Worm (Caenorhabditis elegans) whole organism, young adult: ENCODE data around the gene npp-18.

Experiments
- B0019.2 ChIP-seq: fragments of 200-800 bp; sonication (Bioruptor generic); conservative IDR thresholded peaks from 2 replicates; pipeline ENCODE4 v1.3.6; 2022; ENCODE audit warnings: missing genetic modification reagents, missing genetic modification characterization, missing compliant biosample characterization
- B0035.1 ChIP-seq: sonication (generic microtip); optimal IDR thresholded peaks from 2 replicates; lab custom pipeline; 2016; ENCODE audit warnings: missing genetic modification characterization, mild to moderate bottlenecking, missing compliant biosample characterization, missing genotype, missing genetic modification reagents
- C06A6.2 ChIP-seq: fragments of 200-800 bp; sonication (Bioruptor generic); conservative IDR thresholded peaks from 2 replicates; pipeline ENCODE4 v1.3.6; 2022; ENCODE audit warnings: missing genetic modification characterization, missing compliant biosample characterization
- D2030.7 ChIP-seq: fragments of 200-800 bp; sonication (Bioruptor generic); IDR thresholded peaks from 2 replicates; pipeline ENCODE4 v1.3.6; 2022; ENCODE audit warnings: missing genetic modification reagents, missing genetic modification characterization, missing compliant biosample characterization
- F10E7.11 ChIP-seq: sonication (generic microtip); optimal IDR thresholded peaks from 2 replicates; lab custom pipeline; 2017; ENCODE audit warnings: mild to moderate bottlenecking, missing genetic modification characterization, moderate library complexity, missing compliant biosample characterization
- F33H1.4 ChIP-seq: fragments of 200-800 bp; sonication (Bioruptor generic); IDR thresholded peaks from 2 replicates; pipeline ENCODE4 v1.3.6; 2022; ENCODE audit warnings: missing genetic modification reagents, missing genetic modification characterization, missing compliant biosample characterization
- F39B2.1 ChIP-seq: fragments of 200-800 bp; sonication (Bioruptor generic); IDR thresholded peaks from 2 replicates; pipeline ENCODE4 v1.3.6; 2022; ENCODE audit warnings: missing genetic modification reagents, missing genetic modification characterization, missing compliant biosample characterization
- F49E8.2 ChIP-seq: sonication (generic microtip); optimal IDR thresholded peaks from 3 replicates; lab custom pipeline; 2017; ENCODE audit warnings: missing genetic modification characterization, mild to moderate bottlenecking, missing compliant biosample characterization, antibody characterized with exemption, moderate library complexity; ENCODE audit not compliant: insufficient read depth
- F57A8.1 ChIP-seq: fragments of 200-800 bp; sonication (Bioruptor generic); optimal IDR thresholded peaks from 2 replicates; lab custom pipeline; 2018; ENCODE audit warnings: mild to moderate bottlenecking, missing genetic modification characterization, moderate library complexity, missing compliant biosample characterization
- K11D2.4 ChIP-seq: fragments of 200-800 bp; sonication (Bioruptor generic); IDR thresholded peaks from 2 replicates; pipeline ENCODE4 v1.3.6; 2022; ENCODE audit warnings: missing genetic modification reagents, missing genetic modification characterization, missing compliant biosample characterization
- T26A5.8 ChIP-seq: sonication (generic microtip); optimal IDR thresholded peaks from 2 replicates; lab custom pipeline; 2016; ENCODE audit warnings: missing genetic modification characterization, missing compliant biosample characterization
- Y53F4B.3 ChIP-seq: fragments of 200-800 bp; sonication (Bioruptor generic); IDR thresholded peaks from 2 replicates; pipeline ENCODE4 v1.3.6; 2022; ENCODE audit warnings: missing genetic modification reagents, missing genetic modification characterization, missing compliant biosample characterization
- Y53G8AR.9 ChIP-seq: fragments of 200-800 bp; sonication (Bioruptor generic); conservative IDR thresholded peaks from 2 replicates; pipeline ENCODE4 v1.3.6; 2022; ENCODE audit warnings: missing genetic modification reagents, missing genetic modification characterization, missing compliant biosample characterization
- Y67H2A.10 ChIP-seq: fragments of 200-800 bp; sonication (Bioruptor generic); conservative IDR thresholded peaks from 2 replicates; pipeline ENCODE4 v1.3.6; 2022; ENCODE audit warnings: missing genetic modification reagents, missing genetic modification characterization, missing compliant biosample characterization
- Y79H2A.3 ChIP-seq: fragments of 200-800 bp; sonication (Bioruptor generic); conservative IDR thresholded peaks from 2 replicates; pipeline ENCODE4 v1.3.6; 2022; ENCODE audit warnings: missing genetic modification reagents, missing genetic modification characterization, missing compliant biosample characterization
- Y95B8A.8 ChIP-seq: fragments of 200-800 bp; sonication (Bioruptor generic); IDR thresholded peaks from 2 replicates; pipeline ENCODE4 v1.3.6; 2022; ENCODE audit warnings: missing genetic modification reagents, missing genetic modification characterization, missing compliant biosample characterization
- akir-1 ChIP-seq: fragments of 200-800 bp; sonication (Bioruptor generic); optimal IDR thresholded peaks from 2 replicates; lab custom pipeline; 2018; ENCODE audit warnings: mild to moderate bottlenecking, missing genetic modification characterization, moderate library complexity, missing compliant biosample characterization
- ama-1 ChIP-seq, 3 experiments: fragments of 150-350 bp in 1 of 3; sonication (generic microtip) in 2 of 3; optimal IDR thresholded peaks; 2 replicates each; lab custom pipeline; 2014 to 2018; ENCODE audit warnings: missing biosample characterization in 2 of 3, missing genetic modification characterization in 2 of 3, missing genetic modification reagents in 2 of 3
- athp-1 ChIP-seq: sonication (generic microtip); optimal IDR thresholded peaks from 2 replicates; lab custom pipeline; 2017; ENCODE audit warnings: mild to moderate bottlenecking, missing genetic modification characterization, missing compliant biosample characterization
- attf-3 ChIP-seq: fragments of 200-800 bp; sonication (Bioruptor generic); conservative IDR thresholded peaks from 2 replicates; pipeline ENCODE4 v1.3.6; 2022; ENCODE audit warnings: missing genetic modification reagents, missing genetic modification characterization, missing compliant biosample characterization
- attf-5 ChIP-seq: fragments of 200-800 bp; sonication (Bioruptor generic); optimal IDR thresholded peaks from 2 replicates; lab custom pipeline; 2018; ENCODE audit warnings: mild to moderate bottlenecking, missing genetic modification characterization, missing compliant biosample characterization
- attf-6 ChIP-seq: fragments of 200-800 bp; sonication (Bioruptor generic); IDR thresholded peaks from 2 replicates; pipeline ENCODE4 v1.3.6; 2022; ENCODE audit warnings: missing genetic modification reagents, missing genetic modification characterization, missing compliant biosample characterization
- bed-2 ChIP-seq: fragments of 200-800 bp; sonication (Bioruptor generic); IDR thresholded peaks from 2 replicates; pipeline ENCODE4 v1.3.6; 2022; ENCODE audit warnings: missing genetic modification reagents, missing genetic modification characterization, missing compliant biosample characterization
- ceh-40 ChIP-seq: fragments of 200-800 bp; sonication (Bioruptor generic); IDR thresholded peaks from 2 replicates; pipeline ENCODE4 v1.3.6; 2022; ENCODE audit warnings: missing genetic modification characterization, missing compliant biosample characterization
- ceh-91 ChIP-seq: fragments of 200-800 bp; sonication (Bioruptor generic); IDR thresholded peaks from 2 replicates; pipeline ENCODE4 v1.3.6; 2022; ENCODE audit warnings: missing genetic modification reagents, missing genetic modification characterization, missing compliant biosample characterization
- chd-7 ChIP-seq: sonication (generic microtip); optimal IDR thresholded peaks from 2 replicates; lab custom pipeline; 2016; ENCODE audit warnings: mild to moderate bottlenecking, missing genetic modification characterization, moderate library complexity, missing compliant biosample characterization
- hlh-12 ChIP-seq: sonication (generic microtip); optimal IDR thresholded peaks from 2 replicates; lab custom pipeline; 2016; ENCODE audit warnings: missing genetic modification characterization, missing compliant biosample characterization
- lag-1 ChIP-seq: fragments of 200-800 bp; sonication (Bioruptor generic); IDR thresholded peaks from 2 replicates; pipeline ENCODE4 v1.3.6; 2022; ENCODE audit warnings: missing genetic modification reagents, missing genetic modification characterization, missing compliant biosample characterization
- let-607 ChIP-seq, 2 experiments: fragments of 200-800 bp in 1 of 2; sonication (Bioruptor generic) in 1 of 2; sonication (generic microtip) in 1 of 2; optimal IDR thresholded peaks; 2 replicates each; lab custom pipeline; 2016 to 2018; ENCODE audit warnings: mild to moderate bottlenecking in 2 of 2, missing compliant biosample characterization in 2 of 2, missing genetic modification characterization in 2 of 2, moderate library complexity in 2 of 2, missing genotype in 1 of 2
- lin-26 ChIP-seq: fragments of 200-800 bp; sonication (Bioruptor generic); IDR thresholded peaks from 2 replicates; pipeline ENCODE4 v1.3.6; 2022; ENCODE audit warnings: missing genetic modification reagents, missing genetic modification characterization, missing compliant biosample characterization
- lin-35 ChIP-seq, 3 experiments: fragments of 150-350 bp in 2 of 3; sonication (generic microtip) in 1 of 3; optimal IDR thresholded peaks; 2 replicates each; lab custom pipeline; 2014 to 2018; ENCODE audit warnings: missing biosample characterization in 3 of 3, missing genetic modification characterization in 3 of 3, missing genetic modification reagents in 3 of 3
- lin-54 ChIP-seq: fragments of 200-800 bp; sonication (Bioruptor generic); optimal IDR thresholded peaks from 2 replicates; lab custom pipeline; 2018; ENCODE audit warnings: mild to moderate bottlenecking, missing genetic modification characterization, missing compliant biosample characterization
- madf-6 ChIP-seq: fragments of 200-800 bp; sonication (Bioruptor generic); IDR thresholded peaks from 2 replicates; pipeline ENCODE4 v1.3.6; 2022; ENCODE audit warnings: missing genetic modification reagents, missing genetic modification characterization, missing compliant biosample characterization
- madf-8 ChIP-seq: fragments of 200-800 bp; sonication (Bioruptor generic); conservative IDR thresholded peaks from 2 replicates; pipeline ENCODE4 v1.3.6; 2022; ENCODE audit warnings: missing genetic modification reagents, missing genetic modification characterization, missing compliant biosample characterization
- mcd-1 ChIP-seq: fragments of 200-800 bp; sonication (Bioruptor generic); IDR thresholded peaks from 2 replicates; pipeline ENCODE4 v1.3.6; 2022; ENCODE audit warnings: missing genetic modification reagents, missing genetic modification characterization, missing compliant biosample characterization
- nfya-1 ChIP-seq: sonication (generic microtip); optimal IDR thresholded peaks from 2 replicates; lab custom pipeline; 2017; ENCODE audit warnings: antibody characterized with exemption, missing compliant biosample characterization, missing genetic modification characterization, borderline replicate concordance; ENCODE audit not compliant: insufficient read depth
- nhr-179 ChIP-seq: sonication (generic microtip); optimal IDR thresholded peaks from 2 replicates; lab custom pipeline; 2016; ENCODE audit warnings: mild to moderate bottlenecking, missing genetic modification characterization, missing compliant biosample characterization
- pbrm-1 ChIP-seq: fragments of 200-800 bp; sonication (Bioruptor generic); IDR thresholded peaks from 2 replicates; pipeline ENCODE4 v1.3.6; 2022; ENCODE audit warnings: missing genetic modification reagents, missing genetic modification characterization, missing compliant biosample characterization
- pha-4 ChIP-seq: fragments of 150-350 bp; sonication (generic microtip); optimal IDR thresholded peaks from 2 replicates; lab custom pipeline; 2014; ENCODE audit warnings: missing biosample characterization, missing genetic modification reagents, missing genetic modification characterization
- rcor-1 ChIP-seq: fragments of 200-800 bp; sonication (Bioruptor generic); IDR thresholded peaks from 2 replicates; pipeline ENCODE4 v1.3.6; 2022; ENCODE audit warnings: missing genetic modification reagents, missing genetic modification characterization, missing compliant biosample characterization
- snpc-1.1 ChIP-seq: sonication (generic microtip); optimal IDR thresholded peaks from 2 replicates; lab custom pipeline; 2017; ENCODE audit warnings: missing genetic modification characterization, mild to moderate bottlenecking, missing compliant biosample characterization, antibody characterized with exemption, moderate library complexity, missing genotype, missing genetic modification reagents; ENCODE audit not compliant: insufficient read depth
- tlf-1 ChIP-seq: fragments of 200-800 bp; sonication (Bioruptor generic); optimal IDR thresholded peaks from 2 replicates; lab custom pipeline; 2018; ENCODE audit warnings: mild to moderate bottlenecking, missing genetic modification characterization, missing compliant biosample characterization
- unc-130 ChIP-seq: sonication (generic microtip); optimal IDR thresholded peaks from 2 replicates; lab custom pipeline; 2016; ENCODE audit warnings: missing genetic modification reagents, missing genetic modification characterization, missing compliant biosample characterization
- ztf-26 ChIP-seq: sonication (generic microtip); optimal IDR thresholded peaks from 2 replicates; lab custom pipeline; 2017; ENCODE audit warnings: missing genetic modification characterization, missing compliant biosample characterization

Gene npp-18

ce11 chrIII:13339672-13340071 is 43.0 kb downstream of the npp-18 start, which contains the start of gene F53A2.3:
F53A2.3 (minus strand) TSS chrIII:13339772.
- no peak for TF ChIP-seq ceh-91 (GFP tag; lab: Robert Waterston, UW)
- no peak for TF ChIP-seq Y79H2A.3
- TF ChIP-seq F57A8.1 (GFP tag; lab: Kevin White, UChicago) = no peak
- TF ChIP-seq ztf-26 (tag; lab: Kevin White, UChicago) = no peak
- no peak for TF ChIP-seq pbrm-1 (GFP tag; lab: Robert Waterston, UW)
- TF ChIP-seq chd-7 (tag; lab: Kevin White, UChicago) = no peak
- TF ChIP-seq Y95B8A.8 (GFP tag; lab: Robert Waterston, UW) = no peak
- no peak for TF ChIP-seq nfya-1
- no peak for TF ChIP-seq let-607 (tag; optimal IDR thresholded peaks at IDR 0.05; lab: Kevin White, UChicago)
- TF ChIP-seq Y67H2A.10 (GFP tag; lab: Robert Waterston, UW) = no peak
- TF ChIP-seq F33H1.4 (GFP tag; lab: Robert Waterston, UW) = no peak
- TF ChIP-seq, all 124 proteins: peak for 0

- TF ChIP-seq tlf-1 (GFP tag; lab: Kevin White, UChicago) (no peak), lin-35 (GFP tag; optimal IDR thresholded peaks at IDR 0.05; lab: Kevin White, UChicago) (peak in 1 of 3 experiments; percentile 21), lag-1 (GFP tag; lab: Robert Waterston, UW) (no peak), nfya-1 (no peak), lin-26 (GFP tag; lab: Robert Waterston, UW) (no peak), B0035.1 (tag; lab: Kevin White, UChicago) (no peak), nhr-179 (tag; lab: Kevin White, UChicago) (no peak), F39B2.1 (GFP tag; lab: Robert Waterston, UW) (no peak), pha-4 (no peak), D2030.7 (GFP tag; lab: Robert Waterston, UW) (peak; percentile 66; the same call in 1 of the 2 replicates), madf-8 (GFP tag; lab: Robert Waterston, UW) (no peak; the same call in 1 of the 2 replicates), T26A5.8 (tag; lab: Kevin White, UChicago) (no peak), mcd-1 (peak; percentile 51), B0019.2 (no peak), madf-6 (GFP tag; lab: Robert Waterston, UW) (peak; percentile 78), ceh-40 (GFP tag; lab: Robert Waterston, UW) (no peak), attf-3 (GFP tag; lab: Robert Waterston, UW) (no peak), F49E8.2 (tag; lab: Kevin White, UChicago) (no peak), attf-5 (GFP tag; lab: Kevin White, UChicago) (no peak), akir-1 (GFP tag; lab: Kevin White, UChicago) (no peak), Y53G8AR.9 (GFP tag; lab: Robert Waterston, UW) (no peak), attf-6 (no peak), F33H1.4 (GFP tag; lab: Robert Waterston, UW) (no peak; the same call in 1 of the 2 replicates), bed-2 (GFP tag; lab: Robert Waterston, UW) (no peak), Y95B8A.8 (GFP tag; lab: Robert Waterston, UW) (no peak), F10E7.11 (no peak), lin-54 (GFP tag; lab: Kevin White, UChicago) (no peak), K11D2.4 (no peak), pbrm-1 (GFP tag; lab: Robert Waterston, UW) (no peak), unc-130 (GFP tag; lab: Kevin White, UChicago) (no peak), snpc-1.1 (tag; lab: Kevin White, UChicago) (no peak), rcor-1 (0 out of 2 replicates have a peak, but pooled peaks have one; percentile 28), Y53F4B.3 (GFP tag; lab: Robert Waterston, UW) (no peak), ama-1 (optimal IDR thresholded peaks at IDR 0.05; lab: Kevin White, UChicago) (no peak), ama-1 (GFP tag; optimal IDR thresholded peaks at IDR 0.05; lab: Kevin White, UChicago) (no peak), hlh-12 (tag; lab: Kevin White, UChicago) (no peak), athp-1 (tag; lab: Kevin White, UChicago) (no peak), C06A6.2 (GFP tag; lab: Robert Waterston, UW) (no peak)
Measured at ce11 chrIII:13340504-13341274, 44.0 kb downstream of the npp-18 start.
